Fruit fly (Drosophila melanogaster): Measurements from ENCODE around the gene CG9316.

Gene CG9316

dm6 chr2L:20674718-20675117 is 51.6 kb downstream of the CG9316 start:
- no peak for TF ChIP-seq Myc (optimal IDR thresholded peaks at IDR 0.05)
- no peak for TF ChIP-seq insv (optimal IDR thresholded peaks at IDR 0.05)
- TF ChIP-seq h (optimal IDR thresholded peaks at IDR 0.05), result no peak
- TF ChIP-seq Sin3A (optimal IDR thresholded peaks at IDR 0.05), result no peak
- no peak for TF ChIP-seq ttk (optimal IDR thresholded peaks at IDR 0.05)
- no peak for TF ChIP-seq psq (optimal IDR thresholded peaks at IDR 0.05)

All from Kc167 (cell line).